Worm (Caenorhabditis elegans) whole organism, L1 larva: Measurements from ENCODE around the gene dpr-1.

ENCODE experiments used
- Y116A8C.19 ChIP-seq: sonication (generic microtip); optimal IDR thresholded peaks from 2 replicates; lab custom pipeline; 2016; ENCODE audit warnings: missing compliant biosample characterization, missing genetic modification characterization, borderline replicate concordance
- aly-2 ChIP-seq: fragments of 150-350 bp; optimal IDR thresholded peaks from 2 replicates; lab custom pipeline; 2014; ENCODE audit warnings: missing biosample characterization, missing genetic modification characterization
- ama-1 ChIP-seq: fragments of 150-350 bp; optimal IDR thresholded peaks from 2 replicates; lab custom pipeline; 2014
- blmp-1 ChIP-seq: fragments of 150-350 bp; optimal IDR thresholded peaks from 2 replicates; lab custom pipeline; 2014; ENCODE audit warnings: missing biosample characterization, missing genetic modification characterization
- ceh-63 ChIP-seq: fragments of 200-800 bp; sonication (Bioruptor generic); optimal IDR thresholded peaks from 2 replicates; lab custom pipeline; 2018; ENCODE audit warnings: mild to moderate bottlenecking, missing genetic modification characterization, missing compliant biosample characterization
- ceh-8 ChIP-seq: fragments of 200-800 bp; sonication (Bioruptor generic); optimal IDR thresholded peaks from 2 replicates; lab custom pipeline; 2018; ENCODE audit warnings: mild to moderate bottlenecking, missing genetic modification characterization, moderate library complexity, missing compliant biosample characterization
- ceh-88 ChIP-seq: fragments of 200-800 bp; sonication (Bioruptor generic); IDR thresholded peaks from 2 replicates; pipeline ENCODE4 v1.3.6; 2022; ENCODE audit warnings: missing genetic modification characterization, missing compliant biosample characterization
- ces-1 ChIP-seq: fragments of 150-350 bp; optimal IDR thresholded peaks from 2 replicates; lab custom pipeline; 2014; ENCODE audit warnings: missing biosample characterization, missing genetic modification reagents, missing genetic modification characterization
- elt-3 ChIP-seq, 6 experiments: fragments of 150-350 bp in 1 of 6; sonication (generic microtip); optimal IDR thresholded peaks; 2 replicates each; lab custom pipeline; 2017 to 2018; ENCODE audit warnings: missing biosample characterization in 6 of 6, missing genetic modification characterization in 6 of 6, inconsistent platforms in 1 of 6
- fkh-10 ChIP-seq: sonication (generic microtip); optimal IDR thresholded peaks from 2 replicates; lab custom pipeline; 2017; ENCODE audit warnings: missing biosample characterization, missing genetic modification reagents, missing genetic modification characterization
- fos-1 ChIP-seq: fragments of 150-350 bp; optimal IDR thresholded peaks from 2 replicates; lab custom pipeline; 2014; ENCODE audit warnings: missing biosample characterization, missing genetic modification characterization
- grh-1 ChIP-seq: fragments of 200-800 bp; sonication (Bioruptor generic); IDR thresholded peaks from 2 replicates; pipeline ENCODE4 v1.3.6; 2022; ENCODE audit warnings: missing genetic modification reagents, missing genetic modification characterization, missing compliant biosample characterization
- hlh-17 ChIP-seq: fragments of 200-800 bp; sonication (Bioruptor generic); optimal IDR thresholded peaks from 2 replicates; lab custom pipeline; 2018; ENCODE audit warnings: missing genetic modification characterization, mild to moderate bottlenecking, missing compliant biosample characterization, moderate library complexity, borderline replicate concordance
- hpl-2 ChIP-seq: fragments of 150-350 bp; optimal IDR thresholded peaks from 2 replicates; lab custom pipeline; 2014; ENCODE audit warnings: missing biosample characterization, missing genetic modification reagents, missing genetic modification characterization
- isw-1 ChIP-seq: fragments of 200-800 bp; sonication (Bioruptor generic); IDR thresholded peaks from 2 replicates; pipeline ENCODE4 v1.3.6; 2022; ENCODE audit warnings: missing genetic modification characterization, missing compliant biosample characterization
- lin-35 ChIP-seq, 2 experiments: fragments of 150-350 bp; optimal IDR thresholded peaks; 2 replicates each; lab custom pipeline; 2014; ENCODE audit warnings: missing biosample characterization in 2 of 2, missing genetic modification characterization in 2 of 2, missing genetic modification reagents in 2 of 2
- lir-3 ChIP-seq: sonication (generic microtip); optimal IDR thresholded peaks from 2 replicates; lab custom pipeline; 2016; ENCODE audit warnings: mild to moderate bottlenecking, missing genetic modification characterization, moderate library complexity, missing compliant biosample characterization; ENCODE audit not compliant: poor library complexity
- lsy-2 ChIP-seq, 2 experiments: fragments of 150-350 bp; optimal IDR thresholded peaks; 2 replicates each; lab custom pipeline; 2014; ENCODE audit warnings: missing biosample characterization in 2 of 2, missing genetic modification characterization in 2 of 2
- mep-1 ChIP-seq: fragments of 150-350 bp; optimal IDR thresholded peaks from 2 replicates; lab custom pipeline; 2014; ENCODE audit warnings: missing biosample characterization, missing genetic modification characterization
- nhr-11 ChIP-seq: fragments of 150-350 bp; optimal IDR thresholded peaks from 2 replicates; lab custom pipeline; 2014; ENCODE audit warnings: missing biosample characterization, missing genetic modification characterization
- nhr-12 ChIP-seq: sonication (generic microtip); optimal IDR thresholded peaks from 2 replicates; lab custom pipeline; 2017; ENCODE audit warnings: missing biosample characterization, missing genetic modification characterization
- nhr-20 ChIP-seq: sonication (generic microtip); optimal IDR thresholded peaks from 2 replicates; lab custom pipeline; 2016; ENCODE audit warnings: mild to moderate bottlenecking, missing genetic modification characterization, missing compliant biosample characterization
- nhr-237 ChIP-seq: fragments of 150-350 bp; optimal IDR thresholded peaks from 2 replicates; lab custom pipeline; 2014; ENCODE audit warnings: missing biosample characterization, missing genetic modification characterization
- nhr-28 ChIP-seq: fragments of 150-350 bp; optimal IDR thresholded peaks from 2 replicates; lab custom pipeline; 2014; ENCODE audit warnings: missing biosample characterization, missing genetic modification characterization
- nhr-76 ChIP-seq: sonication (generic microtip); optimal IDR thresholded peaks from 2 replicates; lab custom pipeline; 2017; ENCODE audit warnings: missing biosample characterization, missing genetic modification characterization
- nhr-84 ChIP-seq: sonication (generic microtip); optimal IDR thresholded peaks from 2 replicates; lab custom pipeline; 2017; ENCODE audit warnings: missing biosample characterization, missing genetic modification characterization
- nhr-90 ChIP-seq: sonication (generic microtip); optimal IDR thresholded peaks from 2 replicates; lab custom pipeline; 2016; ENCODE audit warnings: mild to moderate bottlenecking, missing genetic modification characterization, missing compliant biosample characterization; ENCODE audit not compliant: poor library complexity
- pax-3 ChIP-seq: fragments of 200-800 bp; sonication (Bioruptor generic); optimal IDR thresholded peaks from 2 replicates; lab custom pipeline; 2018; ENCODE audit warnings: mild to moderate bottlenecking, missing genetic modification characterization, moderate library complexity, missing compliant biosample characterization
- pqm-1 ChIP-seq: sonication (generic microtip); optimal IDR thresholded peaks from 3 replicates; lab custom pipeline; 2017; ENCODE audit warnings: missing biosample characterization, missing genetic modification characterization
- snpc-4 ChIP-seq: fragments of 150-350 bp; optimal IDR thresholded peaks from 2 replicates; lab custom pipeline; 2014; ENCODE audit warnings: missing biosample characterization, missing genetic modification characterization
- sox-4 ChIP-seq: sonication (generic microtip); optimal IDR thresholded peaks from 2 replicates; lab custom pipeline; 2016; ENCODE audit warnings: missing genetic modification characterization, missing compliant biosample characterization
- tbx-2 ChIP-seq: sonication (generic microtip); optimal IDR thresholded peaks from 2 replicates; lab custom pipeline; 2016; ENCODE audit warnings: missing genetic modification characterization, missing compliant biosample characterization
- unc-130 ChIP-seq: fragments of 150-350 bp; optimal IDR thresholded peaks from 2 replicates; lab custom pipeline; 2017; ENCODE audit warnings: missing biosample characterization, missing genetic modification characterization, inconsistent platforms
- unc-62 ChIP-seq: fragments of 150-350 bp; optimal IDR thresholded peaks from 2 replicates; lab custom pipeline; 2014; ENCODE audit warnings: missing biosample characterization, missing genetic modification reagents, missing genetic modification characterization
- zag-1 ChIP-seq: fragments of 150-350 bp; optimal IDR thresholded peaks from 2 replicates; lab custom pipeline; 2014; ENCODE audit warnings: missing biosample characterization, missing genetic modification characterization
- zip-4 ChIP-seq: fragments of 200-800 bp; sonication (Bioruptor generic); optimal IDR thresholded peaks from 2 replicates; lab custom pipeline; 2018; ENCODE audit warnings: mild to moderate bottlenecking, missing genetic modification characterization, moderate library complexity, missing compliant biosample characterization
- ztf-11 ChIP-seq, 2 experiments: sonication (generic microtip); optimal IDR thresholded peaks; 2 replicates each; lab custom pipeline; 2016 to 2017; ENCODE audit warnings: missing genetic modification characterization in 2 of 2, missing biosample characterization in 1 of 2, missing compliant biosample characterization in 1 of 2
- ztf-4 ChIP-seq: fragments of 150-350 bp; optimal IDR thresholded peaks from 2 replicates; lab custom pipeline; 2014; ENCODE audit warnings: missing biosample characterization, missing genetic modification characterization

Gene dpr-1

DNA sequence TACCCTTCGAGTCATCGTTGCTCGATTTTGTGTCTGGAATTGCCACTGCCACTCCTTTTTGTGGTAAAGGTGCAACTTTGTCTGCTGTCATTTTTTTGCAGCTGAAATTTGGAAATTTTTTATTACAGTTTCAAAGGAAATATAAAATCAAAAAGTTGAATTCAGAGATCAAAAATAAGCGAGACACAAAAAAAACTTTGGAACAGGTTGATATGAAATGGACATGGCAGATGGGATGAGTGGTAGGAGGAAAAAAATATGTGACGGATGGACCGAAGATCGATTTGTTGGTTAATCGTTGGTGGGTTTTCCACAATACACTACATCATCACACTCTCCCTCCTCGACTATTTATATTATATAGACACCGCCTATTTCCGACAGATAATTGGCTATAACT lies 7.4 kb downstream of the dpr-1 start, which contains the start of gene R10D12.1:
R10D12.1 (minus strand) TSS at position 101 of the 400 bp plus-strand sequence.
- TF ChIP-seq hlh-17 (no peak), aly-2 (no peak), ama-1 (lab: Kevin White, UChicago) (peak; percentile 30), elt-3 (tag; optimal IDR thresholded peaks at IDR 0.05; lab: Kevin White, UChicago) (peak in 1 of 6 experiments; percentile 40), fos-1 (tag; lab: Kevin White, UChicago) (no peak), nhr-237 (tag; lab: Kevin White, UChicago) (no peak), ztf-11 (tag; optimal IDR thresholded peaks at IDR 0.05; lab: Kevin White, UChicago) (no peak), hpl-2 (GFP tag; lab: Kevin White, UChicago) (no peak), ces-1 (GFP tag; lab: Kevin White, UChicago) (no peak), nhr-28 (no peak), zag-1 (tag; lab: Kevin White, UChicago) (no peak), ceh-88 (no peak), ceh-63 (GFP tag; lab: Kevin White, UChicago) (no peak), nhr-20 (tag; lab: Kevin White, UChicago) (peak; percentile 2), grh-1 (GFP tag; lab: Robert Waterston, UW) (0 out of 2 replicates have a peak, but pooled peaks have one; percentile 25), Y116A8C.19 (tag; lab: Kevin White, UChicago) (no peak), lir-3 (tag; lab: Kevin White, UChicago) (no peak), ceh-8 (GFP tag; lab: Kevin White, UChicago) (no peak), blmp-1 (tag; lab: Kevin White, UChicago) (no peak)

DNA sequence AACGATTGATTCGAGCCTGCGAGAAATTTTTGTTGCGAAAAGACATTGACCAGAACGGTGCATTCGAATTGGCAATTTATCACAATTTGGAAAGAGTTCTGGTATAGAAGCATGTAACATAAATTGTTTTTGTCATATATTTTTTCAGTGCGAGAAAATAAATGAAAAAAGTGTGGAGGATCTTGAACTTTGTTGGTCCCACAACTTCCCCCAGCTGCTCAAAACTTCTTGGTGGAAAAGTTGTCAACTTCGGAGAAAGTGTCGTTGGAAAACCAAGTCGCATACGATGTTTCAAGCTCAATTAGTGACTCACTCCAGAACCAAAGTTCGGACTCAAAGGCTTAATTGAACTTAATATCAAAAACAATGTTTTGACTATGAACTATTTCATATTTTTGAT lies 10.0 kb downstream of the dpr-1 start:
- no peak for TF ChIP-seq nhr-76 (tag; lab: Kevin White, UChicago)
- no peak for TF ChIP-seq lin-35 (GFP tag; optimal IDR thresholded peaks at IDR 0.05; lab: Kevin White, UChicago)

DNA sequence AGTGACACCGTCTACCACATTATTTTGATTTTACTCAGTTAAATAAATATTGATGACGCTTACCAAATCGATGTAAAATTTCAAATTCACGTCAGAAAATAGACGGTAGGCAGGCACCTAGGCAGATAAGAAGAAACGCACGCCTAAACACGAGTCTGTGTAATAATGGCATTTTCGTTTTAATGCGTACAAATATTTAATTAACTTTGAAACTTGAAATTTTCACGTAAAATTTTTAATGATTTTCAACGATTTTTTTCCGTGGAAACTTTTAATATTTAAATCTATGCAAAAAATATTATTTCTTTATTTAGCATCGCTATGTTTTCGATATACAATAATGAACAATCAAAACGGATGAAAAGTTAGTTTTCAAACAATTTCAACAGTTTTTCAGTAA lies 10.8 kb downstream of the dpr-1 start, which contains the start of gene C06B3.16:
C06B3.16 (plus strand) TSS at position 301 of the 400 bp plus-strand sequence.
- TF ChIP-seq pax-3 (tag; lab: Kevin White, UChicago) = no peak
- no peak for TF ChIP-seq lsy-2 (tag; optimal IDR thresholded peaks at IDR 0.05; lab: Kevin White, UChicago)
- TF ChIP-seq ceh-88 = no peak
- TF ChIP-seq hpl-2 (GFP tag; lab: Kevin White, UChicago) = no peak
- TF ChIP-seq nhr-12 (tag; lab: Kevin White, UChicago) = no peak
- no peak for TF ChIP-seq pqm-1 (tag; lab: Kevin White, UChicago)
- no peak for TF ChIP-seq mep-1 (tag; lab: Kevin White, UChicago)
- no peak for TF ChIP-seq hlh-17
- no peak for TF ChIP-seq ceh-63 (GFP tag; lab: Kevin White, UChicago)
- TF ChIP-seq nhr-11 (tag; lab: Kevin White, UChicago) = no peak
- no peak for TF ChIP-seq nhr-90
- no peak for TF ChIP-seq fkh-10 (GFP tag; lab: Kevin White, UChicago)
- no peak for TF ChIP-seq grh-1 (GFP tag; lab: Robert Waterston, UW)
- TF ChIP-seq isw-1 = no peak

DNA sequence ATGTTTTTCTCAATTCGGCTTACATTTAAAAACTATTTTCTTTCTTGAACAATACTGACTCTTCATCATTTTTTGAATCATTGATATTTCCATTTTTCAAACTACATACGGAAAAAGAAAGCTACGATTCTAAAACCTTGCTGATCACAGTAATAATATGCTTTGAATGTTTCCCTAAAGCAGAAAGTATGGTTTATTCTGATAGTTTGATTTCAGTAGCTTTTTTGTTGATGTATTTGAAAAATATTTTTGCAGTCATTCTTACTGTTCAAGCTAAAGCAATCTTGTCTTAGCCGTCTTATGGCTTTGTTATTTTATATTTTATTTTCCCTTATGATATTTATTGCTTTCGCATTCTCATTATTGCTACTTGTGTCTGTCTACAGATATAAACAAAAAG lies 12.5 kb downstream of the dpr-1 start, which contains the start of gene srxa-13:
srxa-13 (plus strand) TSS at position 301 of the 400 bp plus-strand sequence.
- TF ChIP-seq tbx-2 (no peak), ceh-88 (no peak), unc-62 (no peak), zip-4 (no peak), blmp-1 (tag; lab: Kevin White, UChicago) (no peak), unc-130 (no peak), nhr-20 (tag; lab: Kevin White, UChicago) (no peak), pqm-1 (tag; lab: Kevin White, UChicago) (no peak), sox-4 (tag; lab: Kevin White, UChicago) (no peak), snpc-4 (tag; lab: Kevin White, UChicago) (no peak), nhr-84 (tag; lab: Kevin White, UChicago) (no peak), ztf-4 (tag; lab: Kevin White, UChicago) (no peak)
